Worm (Caenorhabditis elegans) whole organism, L4 larva: ENCODE results near the gene srt-68.

Experiments
- F26F4.8 ChIP-seq: fragments of 200-800 bp; sonication (Bioruptor generic); conservative IDR thresholded peaks from 2 replicates; pipeline ENCODE4 v1.3.6; 2022; ENCODE audit warnings: missing genetic modification characterization, missing compliant biosample characterization
- Y105C5A.15 ChIP-seq: fragments of 200-800 bp; sonication (Bioruptor generic); IDR thresholded peaks from 2 replicates; pipeline ENCODE4 v1.3.6; 2022; ENCODE audit warnings: missing genetic modification characterization, missing compliant biosample characterization
- Y48G9A.11 ChIP-seq: fragments of 200-800 bp; sonication (Bioruptor generic); IDR thresholded peaks from 2 replicates; pipeline ENCODE4 v1.3.6; 2022; ENCODE audit warnings: missing genetic modification reagents, missing genetic modification characterization, missing compliant biosample characterization
- Y5F2A.4 ChIP-seq: fragments of 200-800 bp; sonication (Bioruptor generic); optimal IDR thresholded peaks from 2 replicates; lab custom pipeline; 2018; ENCODE audit warnings: mild to moderate bottlenecking, missing genetic modification characterization, missing compliant biosample characterization
- aha-1 ChIP-seq: fragments of 150-350 bp; peaks from one replicate; lab custom pipeline; 2014; ENCODE audit warnings: missing biosample characterization, missing genetic modification characterization
- arid-1 ChIP-seq: fragments of 200-800 bp; sonication (Bioruptor generic); conservative IDR thresholded peaks from 2 replicates; pipeline ENCODE4 v1.3.6; 2022; ENCODE audit warnings: missing genetic modification reagents, missing genetic modification characterization, missing compliant biosample characterization
- ceh-20 ChIP-seq: fragments of 200-800 bp; sonication (Bioruptor generic); IDR thresholded peaks from 2 replicates; pipeline ENCODE4 v1.3.6; 2022; ENCODE audit warnings: missing genetic modification reagents, missing genetic modification characterization, missing compliant biosample characterization
- daf-12 ChIP-seq: fragments of 150-350 bp; optimal IDR thresholded peaks from 2 replicates; lab custom pipeline; 2014; ENCODE audit warnings: missing biosample characterization, missing genetic modification reagents, missing genetic modification characterization
- daf-16 ChIP-seq, 3 experiments: sonication (generic microtip); optimal IDR thresholded peaks; 2 replicates each; lab custom pipeline; 2016 to 2017; ENCODE audit warnings: missing genetic modification characterization in 3 of 3, missing genetic modification reagents in 3 of 3, mild to moderate bottlenecking in 2 of 3, missing compliant biosample characterization in 2 of 3, missing biosample characterization in 1 of 3, moderate library complexity in 1 of 3
- dmd-6 ChIP-seq: fragments of 200-800 bp; sonication (Bioruptor generic); IDR thresholded peaks from 2 replicates; pipeline ENCODE4 v1.3.6; 2022; ENCODE audit warnings: missing genetic modification reagents, missing genetic modification characterization, missing compliant biosample characterization
- dmd-9 ChIP-seq: fragments of 200-800 bp; sonication (Bioruptor generic); IDR thresholded peaks from 2 replicates; pipeline ENCODE4 v1.3.6; 2022; ENCODE audit warnings: missing genetic modification reagents, missing genetic modification characterization, missing compliant biosample characterization
- dpl-1 ChIP-seq: fragments of 150-350 bp; optimal IDR thresholded peaks from 2 replicates; lab custom pipeline; 2014; ENCODE audit warnings: missing biosample characterization, missing genetic modification reagents, missing genetic modification characterization
- dve-1 ChIP-seq: sonication (generic microtip); optimal IDR thresholded peaks from 2 replicates; lab custom pipeline; 2017; ENCODE audit warnings: antibody characterized with exemption, mild to moderate bottlenecking, missing genetic modification characterization, missing compliant biosample characterization; ENCODE audit not compliant: insufficient read depth
- egl-27 ChIP-seq: sonication (generic microtip); optimal IDR thresholded peaks from 3 replicates; lab custom pipeline; 2017; ENCODE audit warnings: missing biosample characterization, missing genetic modification reagents, missing genetic modification characterization
- egl-43 ChIP-seq: fragments of 200-800 bp; sonication (Bioruptor generic); IDR thresholded peaks from 2 replicates; pipeline ENCODE4 v1.3.6; 2022; ENCODE audit warnings: missing genetic modification reagents, missing genetic modification characterization, missing compliant biosample characterization
- gei-8 ChIP-seq: fragments of 200-800 bp; sonication (Bioruptor generic); optimal IDR thresholded peaks from 2 replicates; lab custom pipeline; 2018; ENCODE audit warnings: mild to moderate bottlenecking, missing genetic modification characterization, missing compliant biosample characterization
- hlh-11 ChIP-seq: fragments of 200-800 bp; sonication (Bioruptor generic); optimal IDR thresholded peaks from 2 replicates; lab custom pipeline; 2018; ENCODE audit warnings: mild to moderate bottlenecking, missing genetic modification characterization, missing compliant biosample characterization
- hlh-30 ChIP-seq: sonication (generic microtip); optimal IDR thresholded peaks from 2 replicates; lab custom pipeline; 2017; ENCODE audit warnings: antibody characterized with exemption, mild to moderate bottlenecking, missing genetic modification characterization, missing compliant biosample characterization; ENCODE audit not compliant: insufficient read depth
- hmg-1.1 ChIP-seq: fragments of 200-800 bp; sonication (Bioruptor generic); IDR thresholded peaks from 2 replicates; pipeline ENCODE4 v1.3.6; 2022; ENCODE audit warnings: missing genetic modification reagents, missing genetic modification characterization, missing compliant biosample characterization
- lin-13 ChIP-seq: fragments of 150-350 bp; optimal IDR thresholded peaks from 2 replicates; lab custom pipeline; 2014; ENCODE audit warnings: missing biosample characterization, missing genetic modification reagents, missing genetic modification characterization
- lin-38 ChIP-seq: fragments of 200-800 bp; sonication (Bioruptor generic); IDR thresholded peaks from 2 replicates; pipeline ENCODE4 v1.3.6; 2022; ENCODE audit warnings: missing genetic modification reagents, missing genetic modification characterization, missing compliant biosample characterization
- madf-5 ChIP-seq, 2 experiments: fragments of 200-800 bp; sonication (Bioruptor generic); IDR thresholded peaks; 2 replicates each; pipeline ENCODE4 v1.3.6; 2022; ENCODE audit warnings: missing compliant biosample characterization in 2 of 2, missing genetic modification characterization in 2 of 2
- mdl-1 ChIP-seq, 2 experiments: fragments of 150-350 bp in 1 of 2; sonication (generic microtip) in 1 of 2; optimal IDR thresholded peaks; 2 replicates each; lab custom pipeline; 2014 to 2017; ENCODE audit warnings: missing biosample characterization in 2 of 2, missing genetic modification characterization in 2 of 2
- mdt-29 ChIP-seq: fragments of 200-800 bp; sonication (Bioruptor generic); IDR thresholded peaks from 2 replicates; pipeline ENCODE4 v1.3.6; 2022; ENCODE audit warnings: missing genetic modification reagents, missing genetic modification characterization, missing compliant biosample characterization
- mxl-2 ChIP-seq: fragments of 200-800 bp; sonication (Bioruptor generic); conservative IDR thresholded peaks from 2 replicates; pipeline ENCODE4 v1.3.6; 2022; ENCODE audit warnings: missing genetic modification reagents, missing genetic modification characterization, missing compliant biosample characterization
- mxl-3 ChIP-seq: fragments of 200-800 bp; sonication (Bioruptor generic); optimal IDR thresholded peaks from 2 replicates; lab custom pipeline; 2018; ENCODE audit warnings: mild to moderate bottlenecking, missing genetic modification characterization, missing compliant biosample characterization
- nhr-102 ChIP-seq: sonication (generic microtip); optimal IDR thresholded peaks from 2 replicates; lab custom pipeline; 2016; ENCODE audit warnings: mild to moderate bottlenecking, missing genetic modification characterization, moderate library complexity, missing compliant biosample characterization
- nhr-111 ChIP-seq: fragments of 200-800 bp; sonication (Bioruptor generic); optimal IDR thresholded peaks from 2 replicates; lab custom pipeline; 2018; ENCODE audit warnings: mild to moderate bottlenecking, missing genetic modification characterization, missing compliant biosample characterization
- nhr-25 ChIP-seq: sonication (generic microtip); optimal IDR thresholded peaks from 2 replicates; lab custom pipeline; 2017; ENCODE audit warnings: missing genetic modification characterization, mild to moderate bottlenecking, missing compliant biosample characterization, antibody characterized with exemption, moderate library complexity, borderline replicate concordance; ENCODE audit not compliant: insufficient read depth
- nhr-28 ChIP-seq: fragments of 150-350 bp; optimal IDR thresholded peaks from 2 replicates; lab custom pipeline; 2014; ENCODE audit warnings: missing biosample characterization, missing genetic modification characterization
- nhr-42 ChIP-seq: fragments of 200-800 bp; sonication (Bioruptor generic); IDR thresholded peaks from 2 replicates; pipeline ENCODE4 v1.3.6; 2022; ENCODE audit warnings: missing genetic modification characterization, missing compliant biosample characterization
- nhr-48 ChIP-seq: sonication (generic microtip); optimal IDR thresholded peaks from 2 replicates; lab custom pipeline; 2016; ENCODE audit warnings: mild to moderate bottlenecking, missing genetic modification characterization, missing compliant biosample characterization
- nhr-6 ChIP-seq: fragments of 150-350 bp; optimal IDR thresholded peaks from 2 replicates; lab custom pipeline; 2014; ENCODE audit warnings: missing biosample characterization, missing genetic modification characterization
- nhr-77 ChIP-seq: fragments of 150-350 bp; optimal IDR thresholded peaks from 2 replicates; lab custom pipeline; 2014; ENCODE audit warnings: missing biosample characterization, missing genetic modification characterization
- php-3 ChIP-seq: fragments of 200-800 bp; sonication (Bioruptor generic); IDR thresholded peaks from 2 replicates; pipeline ENCODE4 v1.3.6; 2022; ENCODE audit warnings: missing genetic modification reagents, missing genetic modification characterization, missing compliant biosample characterization
- rbr-2 ChIP-seq: sonication (generic microtip); optimal IDR thresholded peaks from 2 replicates; lab custom pipeline; 2016; ENCODE audit warnings: missing genotype, missing genetic modification characterization, missing compliant biosample characterization
- saeg-2 ChIP-seq: fragments of 200-800 bp; sonication (Bioruptor generic); IDR thresholded peaks from 2 replicates; pipeline ENCODE4 v1.3.6; 2022; ENCODE audit warnings: missing genetic modification reagents, missing genetic modification characterization, missing compliant biosample characterization
- spr-3 ChIP-seq: fragments of 200-800 bp; sonication (Bioruptor generic); optimal IDR thresholded peaks from 2 replicates; lab custom pipeline; 2018; ENCODE audit warnings: mild to moderate bottlenecking, missing genetic modification characterization, missing compliant biosample characterization
- tag-97 ChIP-seq: fragments of 200-800 bp; sonication (Bioruptor generic); IDR thresholded peaks from 2 replicates; pipeline ENCODE4 v1.3.6; 2022; ENCODE audit warnings: missing genetic modification characterization, missing compliant biosample characterization
- tra-1 ChIP-seq: fragments of 200-800 bp; sonication (Bioruptor generic); IDR thresholded peaks from 2 replicates; pipeline ENCODE4 v1.3.6; 2022; ENCODE audit warnings: missing genetic modification reagents, missing genetic modification characterization, missing compliant biosample characterization
- unc-62 ChIP-seq, 3 experiments: fragments of 150-350 bp in 1 of 3; sonication (generic microtip); optimal IDR thresholded peaks in 2 of 3; peaks in 1 of 3; 1 replicate in 1 of 3; 2 replicates in 2 of 3; lab custom pipeline; 2014 to 2017; ENCODE audit warnings: missing biosample characterization in 3 of 3, missing genetic modification characterization in 3 of 3, missing genetic modification reagents in 3 of 3, missing genotype in 1 of 3
- zfp-2 ChIP-seq: sonication (generic microtip); optimal IDR thresholded peaks from 2 replicates; lab custom pipeline; 2016; ENCODE audit warnings: mild to moderate bottlenecking, missing genetic modification characterization, missing compliant biosample characterization

srt-68 gene

ce11 chrV:5273241-5273640 lies 21.3 kb upstream of the srt-68 start:
- TF ChIP-seq nhr-25 (tag; lab: Kevin White, UChicago), result no peak
- no peak for TF ChIP-seq hlh-30 (tag; lab: Kevin White, UChicago)
- TF ChIP-seq dmd-9 (GFP tag; lab: Robert Waterston, UW), result no peak
- peak; percentile 31 for TF ChIP-seq dve-1 (tag; lab: Kevin White, UChicago)
- no peak for TF ChIP-seq nhr-42 (GFP tag; lab: Robert Waterston, UW)
- TF ChIP-seq unc-62 (GFP tag; optimal IDR thresholded peaks at IDR 0.05 in 1 of 2; lab: Kevin White, UChicago), result peak in 1 of 2 experiments; percentile 44
- no peak for TF ChIP-seq unc-62 (tag; optimal IDR thresholded peaks at IDR 0.05; lab: Kevin White, UChicago)
- no peak for TF ChIP-seq tra-1 (GFP tag; lab: Robert Waterston, UW)

- TF ChIP-seq dmd-6 (GFP tag; lab: Robert Waterston, UW), result peak; percentile 46; the same call in 1 of the 2 replicates
- TF ChIP-seq nhr-28 (tag; lab: Kevin White, UChicago), result peak; percentile 48
- peak; percentile 81 for TF ChIP-seq mxl-3
- TF ChIP-seq daf-16 (GFP tag; optimal IDR thresholded peaks at IDR 0.05; lab: Kevin White, UChicago), result no peak
- peak; percentile 52 for TF ChIP-seq daf-16 (tag; optimal IDR thresholded peaks at IDR 0.05; lab: Kevin White, UChicago)
- no peak for TF ChIP-seq nhr-77 (tag; lab: Kevin White, UChicago)
- TF ChIP-seq hlh-30 (tag; lab: Kevin White, UChicago), result peak; percentile 15
- TF ChIP-seq nhr-102 (tag; lab: Kevin White, UChicago), result peak; percentile 17
- TF ChIP-seq egl-43 (GFP tag; lab: Robert Waterston, UW), result peak; percentile 15; the same call in 1 of the 2 replicates
- no peak for TF ChIP-seq nhr-111 (GFP tag; lab: Kevin White, UChicago)
- TF ChIP-seq Y105C5A.15 (GFP tag; lab: Robert Waterston, UW), result no peak
- TF ChIP-seq aha-1 (tag; lab: Kevin White, UChicago), result peak; percentile 39
- peak; percentile 60 for TF ChIP-seq nhr-48 (tag; lab: Kevin White, UChicago)
- TF ChIP-seq hlh-11 (tag; lab: Kevin White, UChicago), result peak; percentile 70
- TF ChIP-seq hmg-1.1 (GFP tag; lab: Robert Waterston, UW), result 0 out of 2 replicates have a peak, but pooled peaks have one; percentile 17
These were observed 20.7 kb upstream of the srt-68 start for ce11 chrV:5272619-5273074.

- TF ChIP-seq daf-12 (tag; lab: Kevin White, UChicago), result no peak
- TF ChIP-seq nhr-6 (tag; lab: Kevin White, UChicago), result no peak
- TF ChIP-seq daf-16 (GFP tag; optimal IDR thresholded peaks at IDR 0.05; lab: Kevin White, UChicago), result no peak
- peak; percentile 51 for TF ChIP-seq daf-16 (tag; optimal IDR thresholded peaks at IDR 0.05; lab: Kevin White, UChicago)
- TF ChIP-seq spr-3 (GFP tag; lab: Kevin White, UChicago), result no peak
- 0 out of 2 replicates have a peak, but pooled peaks have one; percentile 7 for TF ChIP-seq lin-38 (GFP tag; lab: Robert Waterston, UW)
- TF ChIP-seq gei-8, result no peak
- TF ChIP-seq nhr-28 (tag; lab: Kevin White, UChicago), result peak; percentile 7
- TF ChIP-seq dmd-6 (GFP tag; lab: Robert Waterston, UW), result peak; percentile 53
- no peak for TF ChIP-seq ceh-20 (GFP tag; lab: Robert Waterston, UW)
These were observed 20.1 kb upstream of the srt-68 start for ce11 chrV:5272034-5272433.

- TF ChIP-seq arid-1, result peak; percentile 50; the same call in 1 of the 2 replicates
- TF ChIP-seq mdt-29 (GFP tag; lab: Robert Waterston, UW), result peak; percentile 46; the same call in 1 of the 2 replicates
- TF ChIP-seq mdl-1 (tag; optimal IDR thresholded peaks at IDR 0.05; lab: Kevin White, UChicago), result peak; percentile 74 to 89
- no peak for TF ChIP-seq Y5F2A.4 (GFP tag; lab: Kevin White, UChicago)
- TF ChIP-seq dpl-1 (GFP tag; lab: Kevin White, UChicago), result peak; percentile 14
- TF ChIP-seq F26F4.8, result no peak
- TF ChIP-seq Y48G9A.11, result no peak
- TF ChIP-seq madf-5 (GFP tag; IDR thresholded peaks at IDR 0.05; lab: Robert Waterston, UW), result no peak
- TF ChIP-seq rbr-2, result peak; percentile 21
- TF ChIP-seq tag-97 (GFP tag; lab: Robert Waterston, UW), result no peak
- TF ChIP-seq saeg-2 (GFP tag; lab: Robert Waterston, UW), result peak; percentile 95
- TF ChIP-seq mxl-2, result peak; percentile 97
- TF ChIP-seq egl-27 (tag; lab: Kevin White, UChicago), result no peak
- no peak for TF ChIP-seq lin-13 (GFP tag; lab: Kevin White, UChicago)
- TF ChIP-seq php-3, result peak; percentile 40; the same call in 1 of the 2 replicates
- TF ChIP-seq nhr-102 (tag; lab: Kevin White, UChicago), result peak; percentile 81
- no peak for TF ChIP-seq dmd-9 (GFP tag; lab: Robert Waterston, UW)
- TF ChIP-seq zfp-2, result no peak
- peak; percentile 89 for TF ChIP-seq tra-1 (GFP tag; lab: Robert Waterston, UW)
These were observed 19.6 kb upstream of the srt-68 start for ce11 chrV:5271487-5271886.
